5 fruit fly cellular contexts compared by ENCODE assay signal in the genomic region with DNA sequence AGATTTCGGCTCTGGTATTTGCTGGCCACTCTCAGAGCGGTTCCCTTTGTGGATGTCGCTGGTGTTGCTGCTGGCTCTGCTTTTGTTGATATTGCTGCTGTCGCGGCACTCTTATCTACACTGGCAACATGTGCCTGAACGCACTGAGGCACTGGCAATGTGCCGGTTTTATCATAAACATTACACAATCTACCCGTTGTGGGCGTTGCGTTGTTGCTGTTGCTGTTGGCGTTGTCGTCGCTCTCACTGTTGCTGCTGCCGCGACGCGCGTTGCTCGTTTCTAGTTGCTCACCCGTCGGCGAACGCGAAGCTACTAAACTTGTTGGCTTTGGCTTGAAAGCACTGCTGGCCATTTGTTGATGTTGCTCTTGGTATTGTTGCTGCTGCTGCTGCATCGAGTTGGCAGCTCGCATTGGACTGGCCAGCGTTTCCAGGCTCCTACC.
TF ChIP-seq lines count a peak whose summit lies in the region.

No protein-coding gene starts in this region.

- TF ChIP-seq CTCF in whole organism, embryonic (GFP tag; optimal IDR thresholded peaks at IDR 0.05; lab: Kevin White, UChicago), result no peak

TF ChIP-seq in whole organism, adult, 20 proteins besides CTCF, POLR2A, EP300 and RAD21:
- no peak for TF ChIP-seq CG7045 (GFP tag; optimal IDR thresholded peaks at IDR 0.05; lab: Kevin White, UChicago)
- no peak for TF ChIP-seq CG12768 (GFP tag; optimal IDR thresholded peaks at IDR 0.05; lab: Kevin White, UChicago)
- no peak for TF ChIP-seq kay (GFP tag; lab: Kevin White, UChicago; ENCODE audit: borderline replicate concordance)
- peak; percentile 22 for TF ChIP-seq Mnt (GFP tag; optimal IDR thresholded peaks at IDR 0.05; lab: Kevin White, UChicago)
- no peak for TF ChIP-seq toe (GFP tag; optimal IDR thresholded peaks at IDR 0.05; lab: Kevin White, UChicago)
- peak; percentile 21 for TF ChIP-seq tj (GFP tag; optimal IDR thresholded peaks at IDR 0.05; lab: Kevin White, UChicago)
- TF ChIP-seq cic (GFP tag; optimal IDR thresholded peaks at IDR 0.05; lab: Kevin White, UChicago), result no peak
- TF ChIP-seq Clk (GFP tag; optimal IDR thresholded peaks at IDR 0.05; lab: Kevin White, UChicago), result no peak
- TF ChIP-seq Hr96 (GFP tag; optimal IDR thresholded peaks at IDR 0.05; lab: Kevin White, UChicago), result no peak
TF ChIP-seq in whole organism, adult: peak in this region for 2.

TF ChIP-seq in whole organism, embryonic, 481 proteins besides CTCF, POLR2A, EP300 and RAD21 (continues in another document):
- TF ChIP-seq Hmx (GFP tag; optimal IDR thresholded peaks at IDR 0.05; lab: Kevin White, UChicago) (no peak), ems (GFP tag; optimal IDR thresholded peaks at IDR 0.05; lab: Kevin White, UChicago) (no peak), ci (GFP tag; IDR thresholded peaks at IDR 0.05; lab: Robert Waterston, UW) (peak; percentile 61; the same call in 2 of the 3 replicates), CG6254 (GFP tag; optimal IDR thresholded peaks at IDR 0.05; lab: Kevin White, UChicago) (no peak), amos (GFP tag; IDR thresholded peaks at IDR 0.05; lab: Robert Waterston, UW; ENCODE audit: partially characterized antibody) (no peak), Hr3 (GFP tag; optimal IDR thresholded peaks at IDR 0.05; lab: Kevin White, UChicago) (no peak), Deaf1 (tag; optimal IDR thresholded peaks at IDR 0.05; lab: Kevin White, UChicago) (peak; percentile 81), sob (GFP tag; IDR thresholded peaks at IDR 0.05; lab: Robert Waterston, UW) (no peak), TFAM (GFP tag; optimal IDR thresholded peaks at IDR 0.05; lab: Kevin White, UChicago) (no peak), HLH3B (GFP tag; IDR thresholded peaks at IDR 0.05; lab: Robert Waterston, UW) (no peak), CG14710 (tag; optimal IDR thresholded peaks at IDR 0.05; lab: Kevin White, UChicago) (no peak), schlank (tag; optimal IDR thresholded peaks at IDR 0.05; lab: Kevin White, UChicago) (no peak), Doc3 (GFP tag; IDR thresholded peaks at IDR 0.05; lab: Robert Waterston, UW; ENCODE audit: partially characterized antibody) (no peak), unpg (GFP tag; optimal IDR thresholded peaks at IDR 0.05; lab: Kevin White, UChicago) (no peak), Fer3 (tag; optimal IDR thresholded peaks at IDR 0.05; lab: Kevin White, UChicago) (no peak), CG3847 (GFP tag; IDR thresholded peaks at IDR 0.05; lab: Robert Waterston, UW) (no peak), CG9876 (GFP tag; optimal IDR thresholded peaks at IDR 0.05; lab: Kevin White, UChicago) (no peak), CG10147 (GFP tag; optimal IDR thresholded peaks at IDR 0.05; lab: Kevin White, UChicago) (no peak), CG34224 (GFP tag; IDR thresholded peaks at IDR 0.05; lab: Robert Waterston, UW; ENCODE audit: partially characterized antibody) (0 out of 3 replicates have a peak, but pooled peaks have one; percentile 20)

TF ChIP-seq in whole organism, prepupa, 60 proteins besides CTCF, POLR2A, EP300 and RAD21 (continues in another document):
- TF ChIP-seq CG11294 (GFP tag; IDR thresholded peaks at IDR 0.05; lab: Robert Waterston, UW), result no peak; the same call in 1 of the 2 replicates
- TF ChIP-seq CG6163 (GFP tag; IDR thresholded peaks at IDR 0.05; lab: Robert Waterston, UW), result peak; percentile 47; the same call in 1 of the 3 replicates
- TF ChIP-seq CG6792 (GFP tag; optimal IDR thresholded peaks at IDR 0.05; lab: Kevin White, UChicago), result no peak
- TF ChIP-seq svp (GFP tag; lab: Kevin White, UChicago), result no peak
- TF ChIP-seq CG9139 (GFP tag; optimal IDR thresholded peaks at IDR 0.05; lab: Kevin White, UChicago), result no peak
- peak; percentile 3 for TF ChIP-seq Ets96B (tag; optimal IDR thresholded peaks at IDR 0.05; lab: Kevin White, UChicago)
- no peak for TF ChIP-seq Sox102F (GFP tag; optimal IDR thresholded peaks at IDR 0.05; lab: Kevin White, UChicago)
- peak; percentile 76 for TF ChIP-seq Eip78C (GFP tag; lab: Kevin White, UChicago)
- no peak for TF ChIP-seq Eip93F (GFP tag; optimal IDR thresholded peaks at IDR 0.05; lab: Kevin White, UChicago)
- TF ChIP-seq fkh (GFP tag; optimal IDR thresholded peaks at IDR 0.05; lab: Kevin White, UChicago), result peak; percentile 50
- TF ChIP-seq CG1621 (tag; optimal IDR thresholded peaks at IDR 0.05; lab: Kevin White, UChicago), result no peak
- TF ChIP-seq vri (GFP tag; optimal IDR thresholded peaks at IDR 0.05; lab: Kevin White, UChicago), result peak; percentile 82
- no peak for TF ChIP-seq Smox (GFP tag; optimal IDR thresholded peaks at IDR 0.05; lab: Kevin White, UChicago)
- no peak for TF ChIP-seq CG7368 (GFP tag; optimal IDR thresholded peaks at IDR 0.05; lab: Kevin White, UChicago)
- TF ChIP-seq eg (GFP tag; IDR thresholded peaks at IDR 0.05; lab: Robert Waterston, UW), result peak; percentile 42; the same call in 2 of the 3 replicates
- peak; percentile 8 for TF ChIP-seq dsx (GFP tag; optimal IDR thresholded peaks at IDR 0.05; lab: Kevin White, UChicago; ENCODE audit: poor library complexity, severe bottlenecking)
- peak in 1 of 2 experiments; percentile 13 for TF ChIP-seq ss (GFP tag; optimal IDR thresholded peaks at IDR 0.05; lab: Kevin White, UChicago)
- peak; percentile 61 for TF ChIP-seq CG15336 (GFP tag; IDR thresholded peaks at IDR 0.05; lab: Robert Waterston, UW)
- TF ChIP-seq CG8119 (GFP tag; IDR thresholded peaks at IDR 0.05; lab: Robert Waterston, UW), result peak; percentile 45; the same call in 1 of the 3 replicates
- no peak for TF ChIP-seq esn (GFP tag; optimal IDR thresholded peaks at IDR 0.05; lab: Kevin White, UChicago)

TF ChIP-seq in whole organism, pupa, 21 proteins besides CTCF, POLR2A, EP300 and RAD21:
- TF ChIP-seq CG32121 (GFP tag; IDR thresholded peaks at IDR 0.05; lab: Robert Waterston, UW) (peak; percentile 39; the same call in 1 of the 2 replicates), rn (GFP tag; IDR thresholded peaks at IDR 0.05; lab: Robert Waterston, UW) (no peak), CG15710 (tag; optimal IDR thresholded peaks at IDR 0.05; lab: Kevin White, UChicago) (no peak), D1 (tag; optimal IDR thresholded peaks at IDR 0.05; lab: Kevin White, UChicago) (no peak), CG8159 (tag; optimal IDR thresholded peaks at IDR 0.05; lab: Kevin White, UChicago) (no peak), fd96Ca (GFP tag; IDR thresholded peaks at IDR 0.05; lab: Robert Waterston, UW) (peak; percentile 61), CG10348 (GFP tag; IDR thresholded peaks at IDR 0.05; lab: Robert Waterston, UW) (no peak), EcR (GFP tag; optimal IDR thresholded peaks at IDR 0.05; lab: Kevin White, UChicago) (peak; percentile 27), CG34367 (tag; optimal IDR thresholded peaks at IDR 0.05; lab: Kevin White, UChicago) (no peak), gl (tag; optimal IDR thresholded peaks at IDR 0.05; lab: Kevin White, UChicago) (peak; percentile 10), Ets98B (GFP tag; IDR thresholded peaks at IDR 0.05; lab: Robert Waterston, UW) (peak; percentile 68; the same call in 1 of the 2 replicates), CG13204 (GFP tag; optimal IDR thresholded peaks at IDR 0.05; lab: Kevin White, UChicago) (peak; percentile 11)

TF ChIP-seq in whole organism, wandering third instar larva, 38 proteins besides CTCF, POLR2A, EP300 and RAD21:
- no peak for TF ChIP-seq CrebA (GFP tag; optimal IDR thresholded peaks at IDR 0.05; lab: Kevin White, UChicago; ENCODE audit: borderline replicate concordance)
- TF ChIP-seq Dfd (GFP tag; optimal IDR thresholded peaks at IDR 0.05; lab: Kevin White, UChicago), result peak; percentile 59
- no peak for TF ChIP-seq ey (GFP tag; optimal IDR thresholded peaks at IDR 0.05; lab: Kevin White, UChicago)
- peak in 1 of 2 experiments; percentile 7 for TF ChIP-seq dl (GFP tag; optimal IDR thresholded peaks at IDR 0.05; lab: Kevin White, UChicago; ENCODE audit: insufficient read depth in 1 of 2, partially characterized antibody in 2 of 2)
- peak; percentile 17 for TF ChIP-seq OdsH (GFP tag; optimal IDR thresholded peaks at IDR 0.05; lab: Kevin White, UChicago)
